Fruit fly (Drosophila melanogaster): ENCODE measurements around the gene CG17776.

Gene CG17776

DNA sequence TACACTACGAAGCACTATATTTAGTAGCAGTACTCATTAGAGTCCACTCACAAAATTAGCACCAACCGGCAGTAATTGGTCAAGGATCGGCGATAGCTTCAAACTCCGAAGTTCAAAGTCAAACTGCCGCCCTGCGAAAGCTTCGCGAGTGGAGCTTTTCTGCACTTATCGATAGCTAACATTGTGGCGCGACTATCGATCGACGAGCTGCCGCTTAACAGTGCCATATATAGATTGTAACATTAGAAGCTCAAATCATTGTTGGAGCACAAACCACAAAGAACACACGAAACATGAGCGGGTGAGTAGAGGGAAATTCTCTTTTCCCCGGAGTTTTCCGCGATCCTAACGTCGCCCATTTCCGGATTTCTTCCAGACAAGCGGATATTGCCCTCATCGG, 39.4 kb upstream of the CG17776 start, which contains the start of gene Pgd (continued):
- TF ChIP-seq CG1233 (GFP tag; optimal IDR thresholded peaks at IDR 0.05): no peak
- no peak for TF ChIP-seq cas (GFP tag; IDR thresholded peaks at IDR 0.05)
- TF ChIP-seq maf-S (GFP tag; optimal IDR thresholded peaks at IDR 0.05): no peak
- TF ChIP-seq ken (GFP tag; IDR thresholded peaks at IDR 0.05): no peak
- TF ChIP-seq nom (GFP tag; optimal IDR thresholded peaks at IDR 0.05): peak; percentile 58
- no peak for TF ChIP-seq otp (GFP tag; IDR thresholded peaks at IDR 0.05)
- TF ChIP-seq Atf3 (GFP tag; optimal IDR thresholded peaks at IDR 0.05): no peak
- TF ChIP-seq CG4854 (GFP tag; optimal IDR thresholded peaks at IDR 0.05): no peak
- TF ChIP-seq onecut (GFP tag; IDR thresholded peaks at IDR 0.05): no peak
- TF ChIP-seq CG9797 (GFP tag; optimal IDR thresholded peaks at IDR 0.05): no peak
- TF ChIP-seq CG11398 (GFP tag; optimal IDR thresholded peaks at IDR 0.05): no peak
- no peak for TF ChIP-seq luna (GFP tag; optimal IDR thresholded peaks at IDR 0.05)
- TF ChIP-seq HLH4C (GFP tag; IDR thresholded peaks at IDR 0.05; ENCODE audit: partially characterized antibody): peak; percentile 51; the same call in 2 of the 3 replicates
- TF ChIP-seq toy (GFP tag; IDR thresholded peaks at IDR 0.05): no peak
- no peak for TF ChIP-seq br (optimal IDR thresholded peaks at IDR 0.05)
- TF ChIP-seq Myb (GFP tag; optimal IDR thresholded peaks at IDR 0.05): peak; percentile 73
- no peak for TF ChIP-seq CTCF (GFP tag; optimal IDR thresholded peaks at IDR 0.05)
- no peak for TF ChIP-seq Ets97D (GFP tag; optimal IDR thresholded peaks at IDR 0.05)
- no peak for TF ChIP-seq CG8290 (GFP tag; optimal IDR thresholded peaks at IDR 0.05)
- peak in 1 of 2 experiments; percentile 24 for TF ChIP-seq CG8290 (tag; optimal IDR thresholded peaks at IDR 0.05)
- peak; percentile 68 for TF ChIP-seq Dref (GFP tag; IDR thresholded peaks at IDR 0.05)
- TF ChIP-seq Hand (GFP tag; optimal IDR thresholded peaks at IDR 0.05): no peak
- no peak for TF ChIP-seq wdn (GFP tag; IDR thresholded peaks at IDR 0.05)
- no peak for TF ChIP-seq nerfin-1 (tag; optimal IDR thresholded peaks at IDR 0.05)
- peak; percentile 79 for TF ChIP-seq CG13287 (GFP tag; IDR thresholded peaks at IDR 0.05; ENCODE audit: partially characterized antibody)
- TF ChIP-seq CG14710 (tag; optimal IDR thresholded peaks at IDR 0.05): no peak
- no peak for TF ChIP-seq Nf-YB (GFP tag; optimal IDR thresholded peaks at IDR 0.05)
- no peak for TF ChIP-seq CG42726 (GFP tag; IDR thresholded peaks at IDR 0.05; ENCODE audit: partially characterized antibody)
- TF ChIP-seq CG13296 (GFP tag; optimal IDR thresholded peaks at IDR 0.05): peak; percentile 25
- TF ChIP-seq CG8359 (GFP tag; optimal IDR thresholded peaks at IDR 0.05; ENCODE audit: borderline replicate concordance): no peak
- TF ChIP-seq CG14965 (GFP tag; optimal IDR thresholded peaks at IDR 0.05; ENCODE audit: borderline replicate concordance): no peak
- no peak for TF ChIP-seq bab2 (GFP tag; optimal IDR thresholded peaks at IDR 0.05)
- no peak for TF ChIP-seq CG6654 (GFP tag; optimal IDR thresholded peaks at IDR 0.05)
- no peak for TF ChIP-seq CG4424 (GFP tag; optimal IDR thresholded peaks at IDR 0.05)
- no peak for TF ChIP-seq pho (GFP tag; optimal IDR thresholded peaks at IDR 0.05)
- TF ChIP-seq CG6689 (GFP tag; IDR thresholded peaks at IDR 0.05): no peak
- no peak for TF ChIP-seq CG10654 (GFP tag; optimal IDR thresholded peaks at IDR 0.05)
- no peak for TF ChIP-seq Ada2b (GFP tag; IDR thresholded peaks at IDR 0.05)
- TF ChIP-seq CG11247 (GFP tag; IDR thresholded peaks at IDR 0.05): no peak
- TF ChIP-seq CG14014 (GFP tag; IDR thresholded peaks at IDR 0.05): no peak
- peak; percentile 9 for TF ChIP-seq CG2116 (GFP tag; optimal IDR thresholded peaks at IDR 0.05)
- no peak for TF ChIP-seq CG13894 (tag; optimal IDR thresholded peaks at IDR 0.05)
- no peak for TF ChIP-seq Ptx1 (GFP tag; IDR thresholded peaks at IDR 0.05)
- no peak for TF ChIP-seq h (optimal IDR thresholded peaks at IDR 0.05)
- TF ChIP-seq CG31224 (GFP tag; IDR thresholded peaks at IDR 0.05): no peak
- TF ChIP-seq stc (GFP tag; IDR thresholded peaks at IDR 0.05): no peak
- no peak for TF ChIP-seq CG13424 (tag; optimal IDR thresholded peaks at IDR 0.05)
- 0 out of 3 replicates have a peak, but pooled peaks have one; percentile 5 for TF ChIP-seq ci (GFP tag; IDR thresholded peaks at IDR 0.05)
- TF ChIP-seq CG3847 (GFP tag; IDR thresholded peaks at IDR 0.05): no peak
- no peak for TF ChIP-seq CG11723 (GFP tag; optimal IDR thresholded peaks at IDR 0.05)
- TF ChIP-seq tin (GFP tag; optimal IDR thresholded peaks at IDR 0.05): no peak
- TF ChIP-seq trem (tag; optimal IDR thresholded peaks at IDR 0.05): no peak
- no peak for TF ChIP-seq usp (GFP tag; optimal IDR thresholded peaks at IDR 0.05)
- TF ChIP-seq CG8765 (GFP tag; IDR thresholded peaks at IDR 0.05): no peak
